Worm (Caenorhabditis elegans): ENCODE results near the gene C54D10.5.

The C54D10.5 gene

ce11 chrV:12465399-12465798 lies 36.3 kb downstream of the C54D10.5 start (continued):
- TF ChIP-seq tbx-9 (tag; optimal IDR thresholded peaks at IDR 0.05; ENCODE audit: borderline replicate concordance): no peak
- no peak for TF ChIP-seq ceh-40 (GFP tag; IDR thresholded peaks at IDR 0.05)
- no peak for TF ChIP-seq fkh-3 (tag; optimal IDR thresholded peaks at IDR 0.05)
- TF ChIP-seq F57A8.1 (GFP tag; optimal IDR thresholded peaks at IDR 0.05): no peak
- TF ChIP-seq ekl-4 (GFP tag; IDR thresholded peaks at IDR 0.05): no peak
- no peak for TF ChIP-seq Y95B8A.8 (GFP tag; IDR thresholded peaks at IDR 0.05)
- no peak for TF ChIP-seq ztf-18 (tag; optimal IDR thresholded peaks at IDR 0.05)
- TF ChIP-seq F10E7.11 (tag; optimal IDR thresholded peaks at IDR 0.05): peak; percentile 15
- no peak for TF ChIP-seq mel-28 (tag; optimal IDR thresholded peaks at IDR 0.05; ENCODE audit: borderline replicate concordance)
- no peak for TF ChIP-seq ccch-3 (GFP tag; optimal IDR thresholded peaks at IDR 0.05)
- TF ChIP-seq nfya-2 (GFP tag; IDR thresholded peaks at IDR 0.05): no peak
- no peak for TF ChIP-seq ceh-100 (GFP tag; IDR thresholded peaks at IDR 0.05)
- TF ChIP-seq attf-3 (GFP tag; conservative IDR thresholded peaks at IDR 0.05): peak; percentile 43
- no peak for TF ChIP-seq lin-26 (GFP tag; IDR thresholded peaks at IDR 0.05)
- no peak for TF ChIP-seq ztf-25 (GFP tag; IDR thresholded peaks at IDR 0.05)
- TF ChIP-seq snpc-4 (GFP tag; optimal IDR thresholded peaks at IDR 0.05): no peak
- TF ChIP-seq snpc-4 (tag; optimal IDR thresholded peaks at IDR 0.05): peak in 2 of 4 experiments; percentile 39 to 45
- TF ChIP-seq mes-4 (tag; optimal IDR thresholded peaks at IDR 0.05): no peak
- no peak for TF ChIP-seq cebp-1 (GFP tag; IDR thresholded peaks at IDR 0.05)
- peak; percentile 63 for TF ChIP-seq cebp-1 (tag; optimal IDR thresholded peaks at IDR 0.05)
- TF ChIP-seq atf-7 (tag; optimal IDR thresholded peaks at IDR 0.05): peak; percentile 48
- peak; percentile 31 for TF ChIP-seq F52B5.7 (tag; optimal IDR thresholded peaks at IDR 0.05)
- no peak for TF ChIP-seq hlh-26 (GFP tag; conservative IDR thresholded peaks at IDR 0.05)
- TF ChIP-seq pha-4 (tag; optimal IDR thresholded peaks at IDR 0.05): no peak

DNA sequence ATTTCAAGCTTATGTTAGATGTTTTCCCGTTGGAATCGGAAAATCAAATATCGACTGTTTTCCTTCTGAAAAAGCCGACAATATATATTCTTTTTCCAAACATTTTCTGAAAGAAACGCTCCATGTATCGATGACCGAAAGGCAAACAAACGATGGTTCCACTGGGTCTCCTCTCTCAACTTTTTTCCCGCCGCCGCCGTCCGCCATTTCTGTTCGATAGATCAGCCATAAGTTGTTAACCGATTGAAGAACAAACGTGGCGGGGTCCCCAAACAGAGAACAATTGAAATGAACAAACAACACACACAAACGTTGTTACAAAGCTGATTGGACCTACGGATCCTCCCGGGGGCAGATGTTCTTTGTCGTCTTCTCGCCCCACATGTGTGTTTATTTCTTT lies 37.5 kb downstream of the C54D10.5 start:
- no peak for TF ChIP-seq T26A5.8 (tag; optimal IDR thresholded peaks at IDR 0.05)
- peak; percentile 22; the same call in 1 of the 2 replicates for TF ChIP-seq madf-6 (GFP tag; IDR thresholded peaks at IDR 0.05)

- peak; percentile 19 for TF ChIP-seq attf-5 (GFP tag; optimal IDR thresholded peaks at IDR 0.05)
- TF ChIP-seq madf-8 (GFP tag; conservative IDR thresholded peaks at IDR 0.05): no peak
- TF ChIP-seq snpc-4 (GFP tag; optimal IDR thresholded peaks at IDR 0.05): no peak
- TF ChIP-seq snpc-4 (tag; optimal IDR thresholded peaks at IDR 0.05): no peak
- TF ChIP-seq let-607 (tag; optimal IDR thresholded peaks at IDR 0.05): peak in 1 of 2 experiments; percentile 3
- TF ChIP-seq tlf-1 (GFP tag; optimal IDR thresholded peaks at IDR 0.05): no peak
- peak; percentile 45; the same call in 1 of the 2 replicates for TF ChIP-seq dox-1 (GFP tag; IDR thresholded peaks at IDR 0.05)
- peak; percentile 98 for TF ChIP-seq nhr-80 (tag; optimal IDR thresholded peaks at IDR 0.05)
- no peak for TF ChIP-seq cebp-1 (GFP tag; IDR thresholded peaks at IDR 0.05)
- peak; percentile 22 for TF ChIP-seq cebp-1 (tag; optimal IDR thresholded peaks at IDR 0.05)
- TF ChIP-seq D2030.7 (GFP tag; IDR thresholded peaks at IDR 0.05): no peak
- no peak for TF ChIP-seq ama-1 (optimal IDR thresholded peaks at IDR 0.05)
- TF ChIP-seq ama-1 (GFP tag; optimal IDR thresholded peaks at IDR 0.05): no peak
Observed at ce11 chrV:12467755-12468154, 38.6 kb downstream of the C54D10.5 start.

ce11 chrV:12468363-12468762 lies 39.2 kb downstream of the C54D10.5 start, which contains the start of gene F28C1.3:
TSS of gene F28C1.3 (plus strand) at chrV:12468663.
- TF ChIP-seq hlh-12 (tag; optimal IDR thresholded peaks at IDR 0.05): no peak
- TF ChIP-seq lin-26 (GFP tag; IDR thresholded peaks at IDR 0.05): no peak
- TF ChIP-seq attf-3 (GFP tag; conservative IDR thresholded peaks at IDR 0.05): no peak
- no peak for TF ChIP-seq ceh-91 (GFP tag; IDR thresholded peaks at IDR 0.05)
- no peak for TF ChIP-seq Y79H2A.3 (GFP tag; conservative IDR thresholded peaks at IDR 0.05)
- TF ChIP-seq ceh-40 (GFP tag; IDR thresholded peaks at IDR 0.05): no peak
- no peak for TF ChIP-seq ztf-26 (tag; optimal IDR thresholded peaks at IDR 0.05)
- TF ChIP-seq ekl-4 (GFP tag; IDR thresholded peaks at IDR 0.05): no peak
- TF ChIP-seq F23B12.7 (tag; optimal IDR thresholded peaks at IDR 0.05; ENCODE audit: insufficient read depth): no peak
- no peak for TF ChIP-seq nhr-179 (tag; optimal IDR thresholded peaks at IDR 0.05)
